Worm (Caenorhabditis elegans): ENCODE data around the gene srh-195.

ce11 chrII:2109943-2110342 is 6.8 kb downstream of the srh-195 start, which contains the start of gene R52.5:
- TF ChIP-seq elt-3 (tag; optimal IDR thresholded peaks at IDR 0.05) (no peak), ama-1 (optimal IDR thresholded peaks at IDR 0.05) (no peak), ztf-11 (tag; optimal IDR thresholded peaks at IDR 0.05) (no peak), alr-1 (tag; optimal IDR thresholded peaks at IDR 0.05) (no peak), ceh-82 (tag; optimal IDR thresholded peaks at IDR 0.05) (no peak), fos-1 (tag; optimal IDR thresholded peaks at IDR 0.05) (no peak), nhr-12 (tag; optimal IDR thresholded peaks at IDR 0.05) (no peak), gmeb-1 (tag; optimal IDR thresholded peaks at IDR 0.05) (no peak), crh-2 (tag; optimal IDR thresholded peaks at IDR 0.05) (no peak), dmd-4 (tag; optimal IDR thresholded peaks at IDR 0.05) (no peak), blmp-1 (tag; optimal IDR thresholded peaks at IDR 0.05; ENCODE audit: insufficient read depth) (no peak), lsy-2 (tag; optimal IDR thresholded peaks at IDR 0.05) (no peak)
